Worm (Caenorhabditis elegans) whole organism, late embryonic: ENCODE measurements around the gene srw-98.

Experiments used
- C38D4.7 ChIP-seq: fragments of 200-800 bp; sonication (Bioruptor generic); optimal IDR thresholded peaks from 2 replicates; lab custom pipeline; 2018; ENCODE audit warnings: mild to moderate bottlenecking, missing genetic modification characterization, moderate library complexity, missing compliant biosample characterization
- T23F11.4 ChIP-seq: fragments of 200-800 bp; sonication (Bioruptor generic); optimal IDR thresholded peaks from 2 replicates; lab custom pipeline; 2018; ENCODE audit warnings: mild to moderate bottlenecking, missing genetic modification characterization, missing compliant biosample characterization
- ceh-18 ChIP-seq: sonication (generic microtip); optimal IDR thresholded peaks from 2 replicates; lab custom pipeline; 2016; ENCODE audit warnings: missing genetic modification characterization, missing compliant biosample characterization
- ceh-19 ChIP-seq: fragments of 200-800 bp; sonication (Bioruptor generic); optimal IDR thresholded peaks from 2 replicates; lab custom pipeline; 2018; ENCODE audit warnings: mild to moderate bottlenecking, missing genetic modification characterization, missing compliant biosample characterization
- ceh-24 ChIP-seq: sonication (generic microtip); optimal IDR thresholded peaks from 2 replicates; lab custom pipeline; 2016; ENCODE audit warnings: mild to moderate bottlenecking, missing genetic modification characterization, missing compliant biosample characterization
- ceh-31 ChIP-seq: sonication (generic microtip); optimal IDR thresholded peaks from 2 replicates; lab custom pipeline; 2016; ENCODE audit warnings: missing genetic modification characterization, missing compliant biosample characterization
- ceh-34 ChIP-seq: sonication (generic microtip); optimal IDR thresholded peaks from 2 replicates; lab custom pipeline; 2016; ENCODE audit warnings: mild to moderate bottlenecking, missing genetic modification characterization, missing compliant biosample characterization
- ceh-45 ChIP-seq: fragments of 200-800 bp; sonication (Bioruptor generic); IDR thresholded peaks from 2 replicates; pipeline ENCODE4 v1.3.6; 2022; ENCODE audit warnings: missing genetic modification reagents, missing genetic modification characterization, missing compliant biosample characterization
- ceh-48 ChIP-seq: sonication (generic microtip); optimal IDR thresholded peaks from 2 replicates; lab custom pipeline; 2016; ENCODE audit warnings: missing genetic modification characterization, inconsistent platforms, missing compliant biosample characterization
- ceh-6 ChIP-seq: fragments of 200-800 bp; sonication (Bioruptor generic); optimal IDR thresholded peaks from 2 replicates; lab custom pipeline; 2018; ENCODE audit warnings: mild to moderate bottlenecking, missing genetic modification characterization, missing compliant biosample characterization
- dmd-4 ChIP-seq: sonication (generic microtip); optimal IDR thresholded peaks from 2 replicates; lab custom pipeline; 2016; ENCODE audit warnings: borderline replicate concordance, missing genetic modification characterization, missing compliant biosample characterization
- dve-1 ChIP-seq: sonication (generic microtip); optimal IDR thresholded peaks from 2 replicates; lab custom pipeline; 2017; ENCODE audit warnings: antibody characterized with exemption, mild to moderate bottlenecking, missing genetic modification characterization, missing compliant biosample characterization
- elt-4 ChIP-seq: sonication (generic microtip); optimal IDR thresholded peaks from 2 replicates; lab custom pipeline; 2016; ENCODE audit warnings: missing genetic modification characterization, missing compliant biosample characterization
- fax-1 ChIP-seq: sonication (generic microtip); optimal IDR thresholded peaks from 2 replicates; lab custom pipeline; 2016; ENCODE audit warnings: missing genotype, missing genetic modification characterization, missing compliant biosample characterization
- hlh-13 ChIP-seq: fragments of 200-800 bp; sonication (Bioruptor generic); optimal IDR thresholded peaks from 2 replicates; lab custom pipeline; 2018; ENCODE audit warnings: mild to moderate bottlenecking, missing genetic modification characterization, missing compliant biosample characterization
- hlh-6 ChIP-seq: sonication (generic microtip); optimal IDR thresholded peaks from 2 replicates; lab custom pipeline; 2016; ENCODE audit warnings: missing genotype, missing genetic modification characterization, missing compliant biosample characterization
- madf-2 ChIP-seq: sonication (generic microtip); optimal IDR thresholded peaks from 2 replicates; lab custom pipeline; 2017; ENCODE audit warnings: missing genetic modification characterization, missing compliant biosample characterization
- mec-3 ChIP-seq: sonication (generic microtip); optimal IDR thresholded peaks from 2 replicates; lab custom pipeline; 2016; ENCODE audit warnings: borderline replicate concordance, missing genetic modification characterization, missing compliant biosample characterization
- nhr-232 ChIP-seq: sonication (generic microtip); optimal IDR thresholded peaks from 2 replicates; lab custom pipeline; 2016; ENCODE audit warnings: missing genetic modification characterization, missing compliant biosample characterization
- pag-3 ChIP-seq: sonication (generic microtip); optimal IDR thresholded peaks from 2 replicates; lab custom pipeline; 2016; ENCODE audit warnings: missing compliant biosample characterization, missing genetic modification characterization, borderline replicate concordance
- pax-1 ChIP-seq: fragments of 150-350 bp; optimal IDR thresholded peaks from 2 replicates; lab custom pipeline; 2014; ENCODE audit warnings: missing biosample characterization, missing genetic modification characterization
- pqm-1 ChIP-seq: sonication (generic microtip); optimal IDR thresholded peaks from 2 replicates; lab custom pipeline; 2016; ENCODE audit warnings: missing genetic modification characterization, missing compliant biosample characterization
- ref-2 ChIP-seq: sonication (generic microtip); optimal IDR thresholded peaks from 2 replicates; lab custom pipeline; 2016; ENCODE audit warnings: missing genetic modification characterization, missing compliant biosample characterization
- rnt-1 ChIP-seq: sonication (generic microtip); optimal IDR thresholded peaks from 2 replicates; lab custom pipeline; 2016; ENCODE audit warnings: missing genetic modification characterization, missing compliant biosample characterization
- sox-4 ChIP-seq: sonication (generic microtip); optimal IDR thresholded peaks from 2 replicates; lab custom pipeline; 2017; ENCODE audit warnings: mild to moderate bottlenecking, missing genetic modification characterization, inconsistent platforms, missing compliant biosample characterization
- tbx-7 ChIP-seq: sonication (generic microtip); optimal IDR thresholded peaks from 2 replicates; lab custom pipeline; 2016; ENCODE audit warnings: missing genotype, missing genetic modification characterization, missing compliant biosample characterization
- ttx-3 ChIP-seq: sonication (generic microtip); optimal IDR thresholded peaks from 2 replicates; lab custom pipeline; 2016; ENCODE audit warnings: missing genetic modification reagents, missing genetic modification characterization, missing compliant biosample characterization
- unc-3 ChIP-seq, 2 experiments: fragments of 200-800 bp in 1 of 2; sonication (Bioruptor generic) in 1 of 2; sonication (generic microtip) in 1 of 2; conservative IDR thresholded peaks in 1 of 2; optimal IDR thresholded peaks in 1 of 2; 2 replicates each; pipeline versions ENCODE4 v1.3.6 to Lab custom; 2016 to 2022; ENCODE audit warnings: missing compliant biosample characterization in 2 of 2, missing genetic modification characterization in 2 of 2, missing genetic modification reagents in 1 of 2
- unc-42 ChIP-seq: sonication (generic microtip); optimal IDR thresholded peaks from 2 replicates; lab custom pipeline; 2016; ENCODE audit warnings: missing genotype, missing genetic modification characterization, missing compliant biosample characterization
- zip-5 ChIP-seq: sonication (generic microtip); optimal IDR thresholded peaks from 2 replicates; lab custom pipeline; 2016; ENCODE audit warnings: missing genetic modification characterization, missing compliant biosample characterization
- ztf-16 ChIP-seq: sonication (generic microtip); optimal IDR thresholded peaks from 2 replicates; lab custom pipeline; 2017; ENCODE audit warnings: missing genetic modification characterization, missing compliant biosample characterization

Gene srw-98

ce11 chrV:1685328-1685727 is 7.2 kb upstream of the srw-98 start, which contains the start of gene srh-5:
Gene srh-5 (plus strand): TSS chrV:1685628.
- no peak for TF ChIP-seq ceh-6
- TF ChIP-seq fax-1 (tag; lab: Kevin White, UChicago), result no peak
- no peak for TF ChIP-seq pag-3 (tag; lab: Kevin White, UChicago)
- no peak for TF ChIP-seq T23F11.4
- no peak for TF ChIP-seq nhr-232 (tag; lab: Kevin White, UChicago)
- TF ChIP-seq dmd-4 (tag; lab: Kevin White, UChicago), result no peak
- TF ChIP-seq C38D4.7, result no peak

ce11 chrV:1682279-1682678 is 4.2 kb upstream of the srw-98 start, which contains the start of gene srh-3:
Gene srh-3 (plus strand): TSS chrV:1682579.
- TF ChIP-seq ceh-31 (tag; lab: Kevin White, UChicago) (no peak), pag-3 (tag; lab: Kevin White, UChicago) (no peak), dmd-4 (tag; lab: Kevin White, UChicago) (no peak), ceh-19 (GFP tag; lab: Kevin White, UChicago) (no peak), madf-2 (tag; lab: Kevin White, UChicago) (no peak), unc-42 (tag; lab: Kevin White, UChicago) (no peak), dve-1 (tag; lab: Kevin White, UChicago) (no peak), ceh-45 (GFP tag; lab: Robert Waterston, UW) (no peak), ceh-18 (tag; lab: Kevin White, UChicago) (no peak), sox-4 (tag; lab: Kevin White, UChicago) (no peak), fax-1 (tag; lab: Kevin White, UChicago) (no peak), mec-3 (no peak), pax-1 (no peak), ttx-3 (no peak), ref-2 (tag; lab: Kevin White, UChicago) (no peak)
- TF ChIP-seq, all 69 proteins: peak for 0

- TF ChIP-seq tbx-7 (no peak), fax-1 (tag; lab: Kevin White, UChicago) (no peak), ceh-34 (tag; lab: Kevin White, UChicago) (no peak), rnt-1 (tag; lab: Kevin White, UChicago) (no peak), ceh-45 (GFP tag; lab: Robert Waterston, UW) (no peak), hlh-13 (no peak), pqm-1 (tag; lab: Kevin White, UChicago) (no peak), zip-5 (no peak), ztf-16 (tag; lab: Kevin White, UChicago) (no peak), ceh-19 (GFP tag; lab: Kevin White, UChicago) (no peak)
These were observed 2.6 kb upstream of the srw-98 start, which contains the start of gene srw-91 for ce11 chrV:1680770-1681169. Gene srw-91 (minus strand): TSS chrV:1680870.

- TF ChIP-seq unc-42 (tag; lab: Kevin White, UChicago) (no peak), hlh-6 (tag; lab: Kevin White, UChicago) (no peak), ceh-24 (tag; lab: Kevin White, UChicago) (no peak), elt-4 (tag; lab: Kevin White, UChicago) (no peak)
- TF ChIP-seq, all 69 proteins: peak for 0
These were observed 9.9 kb downstream of the srw-98 start, which contains the start of gene irld-42 for ce11 chrV:1668216-1668615. Gene irld-42 (plus strand): TSS chrV:1668516.

ce11 chrV:1666904-1667303 is 11.2 kb downstream of the srw-98 start, which contains the start of gene K04F1.8:
Gene K04F1.8 (plus strand): TSS chrV:1667204.
- no peak for TF ChIP-seq unc-3 (GFP tag; conservative IDR thresholded peaks at IDR 0.05; lab: Robert Waterston, UW)
- TF ChIP-seq unc-3 (tag; optimal IDR thresholded peaks at IDR 0.05; lab: Kevin White, UChicago), result no peak
- no peak for TF ChIP-seq ceh-31 (tag; lab: Kevin White, UChicago)
- TF ChIP-seq ceh-48 (tag; lab: Kevin White, UChicago), result no peak
- no peak for TF ChIP-seq mec-3
- TF ChIP-seq, all 69 proteins: peak for 0
